Fruit fly (Drosophila melanogaster): ENCODE results near the gene CG6321.

Gene CG6321

dm6 chr3L:11070372-11070854, 9.4 kb upstream of the CG6321 start, which contains the start of gene Mocs1 (continued):
- no peak for TF ChIP-seq gem (tag; optimal IDR thresholded peaks at IDR 0.05)
- peak; percentile 22 for TF ChIP-seq Hmr (GFP tag; optimal IDR thresholded peaks at IDR 0.05)
- TF ChIP-seq cwo (GFP tag; optimal IDR thresholded peaks at IDR 0.05), result peak; percentile 40
- no peak for TF ChIP-seq CG8388 (GFP tag; optimal IDR thresholded peaks at IDR 0.05)
- TF ChIP-seq CG34376 (GFP tag; optimal IDR thresholded peaks at IDR 0.05), result peak; percentile 65
- TF ChIP-seq lilli (GFP tag; optimal IDR thresholded peaks at IDR 0.05), result no peak
- no peak for TF ChIP-seq YL-1 (GFP tag; optimal IDR thresholded peaks at IDR 0.05)
- TF ChIP-seq CG16863 (GFP tag; optimal IDR thresholded peaks at IDR 0.05), result no peak
- peak; percentile 6 for TF ChIP-seq caup (GFP tag; optimal IDR thresholded peaks at IDR 0.05; ENCODE audit: severe bottlenecking)
- TF ChIP-seq Bdp1 (GFP tag; optimal IDR thresholded peaks at IDR 0.05), result no peak
- no peak for TF ChIP-seq mam (GFP tag; optimal IDR thresholded peaks at IDR 0.05)
- peak; percentile 2 for TF ChIP-seq CG17359 (tag; optimal IDR thresholded peaks at IDR 0.05)
- TF ChIP-seq Doc2 (GFP tag; IDR thresholded peaks at IDR 0.05), result no peak
- TF ChIP-seq CG32772 (GFP tag; IDR thresholded peaks at IDR 0.05), result no peak
- peak; percentile 2 for TF ChIP-seq PHDP (tag; optimal IDR thresholded peaks at IDR 0.05)
- peak; percentile 11; the same call in 1 of the 2 replicates for TF ChIP-seq tna (GFP tag; IDR thresholded peaks at IDR 0.05; ENCODE audit: partially characterized antibody)
- TF ChIP-seq CG7372 (GFP tag; IDR thresholded peaks at IDR 0.05), result no peak
- TF ChIP-seq Abd-B (GFP tag; optimal IDR thresholded peaks at IDR 0.05), result no peak
- no peak for TF ChIP-seq Elba2 (GFP tag; optimal IDR thresholded peaks at IDR 0.05)
- no peak for TF ChIP-seq Spps (tag; optimal IDR thresholded peaks at IDR 0.05)
- TF ChIP-seq D19B (GFP tag; optimal IDR thresholded peaks at IDR 0.05), result no peak
- TF ChIP-seq CG42726 (GFP tag; IDR thresholded peaks at IDR 0.05; ENCODE audit: partially characterized antibody), result peak; percentile 26; the same call in 1 of the 2 replicates
- no peak for TF ChIP-seq CG4854 (GFP tag; optimal IDR thresholded peaks at IDR 0.05)
- no peak for TF ChIP-seq CG10543 (GFP tag; optimal IDR thresholded peaks at IDR 0.05)
- no peak for TF ChIP-seq CG6813 (GFP tag; optimal IDR thresholded peaks at IDR 0.05)
- TF ChIP-seq danr (GFP tag; IDR thresholded peaks at IDR 0.05), result no peak
- no peak for TF ChIP-seq sc (optimal IDR thresholded peaks at IDR 0.05)
- no peak for TF ChIP-seq sc (GFP tag; optimal IDR thresholded peaks at IDR 0.05)
- TF ChIP-seq ATbp (GFP tag; optimal IDR thresholded peaks at IDR 0.05), result no peak
- no peak for TF ChIP-seq CG7556 (GFP tag; optimal IDR thresholded peaks at IDR 0.05)
- TF ChIP-seq zf30C (GFP tag; optimal IDR thresholded peaks at IDR 0.05), result no peak
- no peak for TF ChIP-seq sima (GFP tag; optimal IDR thresholded peaks at IDR 0.05)
- TF ChIP-seq CG17802 (tag; optimal IDR thresholded peaks at IDR 0.05), result no peak
- TF ChIP-seq HLH3B (GFP tag; IDR thresholded peaks at IDR 0.05), result no peak
- no peak for TF ChIP-seq pan (optimal IDR thresholded peaks at IDR 0.05)
- TF ChIP-seq pan (GFP tag; optimal IDR thresholded peaks at IDR 0.05 in 1 of 2, IDR thresholded peaks at IDR 0.05 in 1 of 2), result peak in 1 of 2 experiments; percentile 14
- TF ChIP-seq ci (GFP tag; IDR thresholded peaks at IDR 0.05), result 0 out of 3 replicates have a peak, but pooled peaks have one; percentile 28
- TF ChIP-seq CG13424 (tag; optimal IDR thresholded peaks at IDR 0.05), result no peak
- no peak for TF ChIP-seq crc (GFP tag; optimal IDR thresholded peaks at IDR 0.05)
- peak; percentile 75 for TF ChIP-seq Med (GFP tag)
- no peak for TF ChIP-seq CG14860 (GFP tag; IDR thresholded peaks at IDR 0.05; ENCODE audit: partially characterized antibody)
- TF ChIP-seq CG14710 (tag; optimal IDR thresholded peaks at IDR 0.05), result no peak
- no peak for TF ChIP-seq CG3726 (GFP tag; IDR thresholded peaks at IDR 0.05)
- TF ChIP-seq CG13287 (GFP tag; IDR thresholded peaks at IDR 0.05; ENCODE audit: partially characterized antibody), result peak; percentile 49; the same call in 1 of the 2 replicates
- TF ChIP-seq gro (GFP tag; optimal IDR thresholded peaks at IDR 0.05), result peak; percentile 15
- peak; percentile 52 for TF ChIP-seq CG9932 (GFP tag; IDR thresholded peaks at IDR 0.05)
- TF ChIP-seq CG18476 (GFP tag; optimal IDR thresholded peaks at IDR 0.05), result no peak
- TF ChIP-seq Trl (optimal IDR thresholded peaks at IDR 0.05), result peak in 1 of 2 experiments; percentile 6
- no peak for TF ChIP-seq Trl (GFP tag; optimal IDR thresholded peaks at IDR 0.05)
- TF ChIP-seq cg (GFP tag; optimal IDR thresholded peaks at IDR 0.05), result no peak
- TF ChIP-seq wdn (GFP tag; IDR thresholded peaks at IDR 0.05), result peak; percentile 30; the same call in 1 of the 2 replicates

Measured in whole organism, embryonic.